Fruit fly (Drosophila melanogaster) whole organism, embryonic: ENCODE measurements around the gene CG3097.

ENCODE experiments used
- Aef1 ChIP-seq: fragments of 200-800 bp; sonication (Bioruptor generic); IDR thresholded peaks from 3 replicates; pipeline ENCODE4 v1.3.6; 2022; ENCODE audit warnings: missing biosample characterization, missing genetic modification characterization
- C15 ChIP-seq: fragments of 200-800 bp; sonication (Bioruptor generic); IDR thresholded peaks from 3 replicates; pipeline ENCODE4 v1.3.6; 2022; ENCODE audit warnings: missing biosample characterization, missing genetic modification characterization
- CG10147 ChIP-seq: fragments of 200-800 bp; sonication (Bioruptor generic); optimal IDR thresholded peaks from 2 replicates; lab custom pipeline; 2019; ENCODE audit warnings: missing biosample characterization, mild to moderate bottlenecking, missing genetic modification characterization, moderate library complexity
- CG10267 ChIP-seq: fragments of 200-800 bp; sonication (Bioruptor generic); optimal IDR thresholded peaks from 2 replicates; lab custom pipeline; 2018; ENCODE audit warnings: missing biosample characterization, mild to moderate bottlenecking, missing genetic modification characterization, moderate library complexity
- CG10321 ChIP-seq: fragments of 200-800 bp; sonication (Bioruptor generic); IDR thresholded peaks from 2 replicates; pipeline ENCODE4 v1.3.6; 2022; ENCODE audit warnings: missing biosample characterization, missing genetic modification characterization
- CG10366 ChIP-seq: fragments of 200-800 bp; sonication (Bioruptor generic); IDR thresholded peaks from 2 replicates; pipeline ENCODE4 v1.3.6; 2022; ENCODE audit warnings: missing biosample characterization, missing genetic modification characterization
- CG11093 ChIP-seq: fragments of 200-800 bp; sonication (Bioruptor generic); IDR thresholded peaks from 3 replicates; pipeline ENCODE4 v1.3.6; 2022; ENCODE audit warnings: missing biosample characterization, missing genetic modification characterization
- CG11398 ChIP-seq: fragments of 200-800 bp; sonication (Bioruptor generic); optimal IDR thresholded peaks from 2 replicates; lab custom pipeline; 2016; ENCODE audit warnings: missing biosample characterization, missing genetic modification characterization
- CG11504 ChIP-seq: fragments of 200-800 bp; sonication (Bioruptor generic); optimal IDR thresholded peaks from 3 replicates; lab custom pipeline; 2019; ENCODE audit warnings: missing biosample characterization, mild to moderate bottlenecking, missing genetic modification characterization, moderate library complexity
- CG11723 ChIP-seq: fragments of 200-800 bp; sonication (Bioruptor generic); optimal IDR thresholded peaks from 2 replicates; lab custom pipeline; 2017; ENCODE audit warnings: missing biosample characterization, mild to moderate bottlenecking, missing genetic modification characterization
- CG15601 ChIP-seq: fragments of 200-800 bp; sonication (Bioruptor generic); optimal IDR thresholded peaks from 3 replicates; lab custom pipeline; 2019; ENCODE audit warnings: missing biosample characterization, mild to moderate bottlenecking, missing genetic modification characterization, moderate library complexity
- CG1647 ChIP-seq: fragments of 200-800 bp; sonication (Bioruptor generic); optimal IDR thresholded peaks from 3 replicates; lab custom pipeline; 2016; ENCODE audit warnings: missing biosample characterization, missing genetic modification characterization
- CG17385 ChIP-seq: fragments of 200-800 bp; sonication (Bioruptor generic); optimal IDR thresholded peaks from 3 replicates; lab custom pipeline; 2018; ENCODE audit warnings: missing biosample characterization, mild to moderate bottlenecking, missing genetic modification characterization
- CG17802 ChIP-seq: fragments of 200-800 bp; sonication (Bioruptor generic); optimal IDR thresholded peaks from 2 replicates; lab custom pipeline; 2018; ENCODE audit warnings: missing biosample characterization, mild to moderate bottlenecking, missing genetic modification characterization, moderate library complexity
- CG18011 ChIP-seq: fragments of 200-800 bp; sonication (Bioruptor generic); optimal IDR thresholded peaks from 2 replicates; lab custom pipeline; 2017; ENCODE audit warnings: missing biosample characterization, missing genetic modification characterization, mild to moderate bottlenecking, moderate library complexity, missing genotype
- CG2116 ChIP-seq: fragments of 200-800 bp; sonication (Bioruptor generic); optimal IDR thresholded peaks from 3 replicates; lab custom pipeline; 2018; ENCODE audit warnings: missing biosample characterization, mild to moderate bottlenecking, missing genetic modification characterization
- CG2889 ChIP-seq: fragments of 200-800 bp; sonication (Bioruptor generic); IDR thresholded peaks from 3 replicates; pipeline ENCODE4 v1.3.6; 2022; ENCODE audit warnings: missing biosample characterization, missing genetic modification characterization
- CG31365 ChIP-seq: fragments of 200-800 bp; sonication (Bioruptor generic); optimal IDR thresholded peaks from 2 replicates; lab custom pipeline; 2018; ENCODE audit warnings: missing biosample characterization, mild to moderate bottlenecking, missing genetic modification characterization
- CG33557 ChIP-seq: fragments of 200-800 bp; sonication (Bioruptor generic); optimal IDR thresholded peaks from 2 replicates; lab custom pipeline; 2019; ENCODE audit warnings: missing biosample characterization, mild to moderate bottlenecking, missing genetic modification characterization, moderate library complexity
- CG4730 ChIP-seq: fragments of 200-800 bp; sonication (Bioruptor generic); IDR thresholded peaks from 2 replicates; pipeline ENCODE4 v1.3.6; 2022; ENCODE audit warnings: missing biosample characterization, missing genetic modification characterization
- CG5245 ChIP-seq: fragments of 200-800 bp; sonication (Bioruptor generic); optimal IDR thresholded peaks from 3 replicates; lab custom pipeline; 2016; ENCODE audit warnings: missing biosample characterization, missing genetic modification characterization
- CG6654 ChIP-seq: fragments of 200-800 bp; sonication (Bioruptor generic); optimal IDR thresholded peaks from 2 replicates; lab custom pipeline; 2017; ENCODE audit warnings: missing biosample characterization, mild to moderate bottlenecking, missing genetic modification characterization
- CG7357 ChIP-seq: fragments of 200-800 bp; sonication (Bioruptor generic); IDR thresholded peaks from 3 replicates; pipeline ENCODE4 v1.3.6; 2022; ENCODE audit warnings: missing biosample characterization, missing genetic modification characterization
- CG7372 ChIP-seq: fragments of 200-800 bp; sonication (Bioruptor generic); IDR thresholded peaks from 2 replicates; pipeline ENCODE4 v1.3.6; 2022; ENCODE audit warnings: missing biosample characterization, missing genetic modification characterization
- CG7928 ChIP-seq: fragments of 200-800 bp; sonication (Bioruptor generic); optimal IDR thresholded peaks from 2 replicates; lab custom pipeline; 2017; ENCODE audit warnings: missing biosample characterization, mild to moderate bottlenecking, missing genetic modification characterization
- CoRest ChIP-seq: fragments of 200-800 bp; sonication (Bioruptor generic); optimal IDR thresholded peaks from 3 replicates; lab custom pipeline; 2018; ENCODE audit warnings: missing biosample characterization, mild to moderate bottlenecking, missing genetic modification characterization, moderate library complexity
- Deaf1 ChIP-seq: fragments of 200-800 bp; optimal IDR thresholded peaks from 3 replicates; lab custom pipeline; 2019; ENCODE audit warnings: missing biosample characterization, mild to moderate bottlenecking, missing genetic modification characterization, moderate library complexity
- Drgx ChIP-seq: fragments of 200-800 bp; sonication (Bioruptor generic); IDR thresholded peaks from 2 replicates; pipeline ENCODE4 v1.3.6; 2022; ENCODE audit warnings: missing biosample characterization, missing genetic modification characterization
- H2.0 ChIP-seq: fragments of 200-800 bp; sonication (Bioruptor generic); IDR thresholded peaks from 2 replicates; pipeline ENCODE4 v1.3.6; 2022; ENCODE audit warnings: missing biosample characterization, missing genetic modification characterization
- HLH3B ChIP-seq: fragments of 200-800 bp; sonication (Bioruptor generic); IDR thresholded peaks from 2 replicates; pipeline ENCODE4 v1.3.6; 2022; ENCODE audit warnings: missing biosample characterization, missing genetic modification characterization
- Hr51 ChIP-seq, 2 experiments: fragments of 200-800 bp; sonication (Bioruptor generic); optimal IDR thresholded peaks; 2 replicates in 1 of 2; 3 replicates in 1 of 2; lab custom pipeline; 2016 to 2018; ENCODE audit warnings: missing biosample characterization in 2 of 2, missing genetic modification characterization in 2 of 2, mild to moderate bottlenecking in 1 of 2, moderate library complexity in 1 of 2
- Lhr ChIP-seq: fragments of 200-800 bp; sonication (Bioruptor generic); optimal IDR thresholded peaks from 3 replicates; lab custom pipeline; 2017; ENCODE audit warnings: mild to moderate bottlenecking, missing biosample characterization, missing genetic modification reagents, missing genetic modification characterization
- Max ChIP-seq: fragments of 200-800 bp; sonication (Bioruptor generic); optimal IDR thresholded peaks from 2 replicates; lab custom pipeline; 2016; ENCODE audit warnings: missing biosample characterization, mild to moderate bottlenecking, missing genetic modification characterization
- Neu2 ChIP-seq: fragments of 200-800 bp; sonication (Bioruptor generic); optimal IDR thresholded peaks from 3 replicates; lab custom pipeline; 2016; ENCODE audit warnings: missing biosample characterization, missing genetic modification characterization, borderline replicate concordance
- Opbp ChIP-seq: fragments of 200-800 bp; sonication (Bioruptor generic); IDR thresholded peaks from 3 replicates; pipeline ENCODE4 v1.3.6; 2022; ENCODE audit warnings: missing biosample characterization, missing genetic modification characterization; ENCODE audit not compliant: partially characterized antibody
- Taf1 ChIP-seq: fragments of 200-800 bp; sonication (Bioruptor generic); IDR thresholded peaks from 2 replicates; pipeline ENCODE4 v1.3.6; 2022; ENCODE audit warnings: missing biosample characterization, missing genetic modification characterization
- aop ChIP-seq: fragments of 200-800 bp; sonication (Bioruptor generic); IDR thresholded peaks from 2 replicates; pipeline ENCODE4 v1.3.6; 2022; ENCODE audit warnings: missing biosample characterization, missing genetic modification characterization
- cad ChIP-seq: fragments of >200 bp; optimal IDR thresholded peaks from 2 replicates; lab custom pipeline; 2017; ENCODE audit warnings: missing biosample characterization, missing genetic modification characterization
- dimm ChIP-seq: fragments of 200-800 bp; sonication (Bioruptor generic); IDR thresholded peaks from 2 replicates; pipeline ENCODE4 v1.3.6; 2022; ENCODE audit warnings: missing biosample characterization, missing genetic modification characterization
- dmrt11E ChIP-seq: fragments of 200-800 bp; sonication (Bioruptor generic); optimal IDR thresholded peaks from 3 replicates; lab custom pipeline; 2018; ENCODE audit warnings: missing biosample characterization, mild to moderate bottlenecking, missing genetic modification characterization, moderate library complexity
- dysf ChIP-seq: fragments of 200-800 bp; sonication (Bioruptor generic); IDR thresholded peaks from 3 replicates; pipeline ENCODE4 v1.3.6; 2022; ENCODE audit warnings: missing biosample characterization, missing genetic modification characterization
- gcm ChIP-seq: fragments of 200-800 bp; sonication (Bioruptor generic); optimal IDR thresholded peaks from 2 replicates; lab custom pipeline; 2019; ENCODE audit warnings: missing biosample characterization, mild to moderate bottlenecking, missing genetic modification characterization, moderate library complexity
- gsb-n ChIP-seq: fragments of 200-800 bp; sonication (Bioruptor generic); optimal IDR thresholded peaks from 3 replicates; lab custom pipeline; 2018; ENCODE audit warnings: missing biosample characterization, mild to moderate bottlenecking, missing genetic modification characterization
- jing ChIP-seq: fragments of 200-800 bp; sonication (Bioruptor generic); optimal IDR thresholded peaks from 2 replicates; lab custom pipeline; 2018; ENCODE audit warnings: missing biosample characterization, mild to moderate bottlenecking, missing genetic modification characterization
- lab ChIP-seq: fragments of 200-800 bp; sonication (Bioruptor generic); optimal IDR thresholded peaks from 3 replicates; lab custom pipeline; 2017; ENCODE audit warnings: missing biosample characterization, missing genetic modification characterization, mild to moderate bottlenecking, moderate library complexity, missing genetic modification reagents
- phol ChIP-seq: fragments of 200-800 bp; sonication (Bioruptor generic); optimal IDR thresholded peaks from 3 replicates; lab custom pipeline; 2018; ENCODE audit warnings: missing biosample characterization, mild to moderate bottlenecking, missing genetic modification characterization, moderate library complexity
- run ChIP-seq: fragments of 200-800 bp; sonication (Bioruptor generic); optimal IDR thresholded peaks from 3 replicates; lab custom pipeline; 2018; ENCODE audit warnings: missing biosample characterization, mild to moderate bottlenecking, missing genetic modification characterization
- slp2 ChIP-seq: fragments of 200-800 bp; sonication (Bioruptor generic); optimal IDR thresholded peaks from 2 replicates; lab custom pipeline; 2016; ENCODE audit warnings: missing biosample characterization, missing genetic modification characterization
- tgo ChIP-seq: fragments of 200-800 bp; sonication (Bioruptor generic); IDR thresholded peaks from 3 replicates; pipeline ENCODE4 v1.3.6; 2022; ENCODE audit warnings: missing biosample characterization, missing genetic modification characterization
- z ChIP-seq: fragments of 200-800 bp; sonication (Bioruptor generic); IDR thresholded peaks from 3 replicates; pipeline ENCODE4 v1.3.6; 2022; ENCODE audit warnings: missing biosample characterization, missing genetic modification characterization

CG3097 gene

dm6 chrX:5737676-5738220 lies 32.8 kb downstream of the CG3097 start, which contains the start of gene Snx27 (continued):
- TF ChIP-seq gsb-n (tag; lab: Kevin White, UChicago) (peak; percentile 97), Neu2 (GFP tag; lab: Kevin White, UChicago) (no peak), CG11093 (no peak), H2.0 (GFP tag; lab: Robert Waterston, UW) (peak; percentile 17; the same call in 1 of the 2 replicates), CG6654 (no peak), CG10321 (GFP tag; lab: Robert Waterston, UW) (no peak), phol (peak; percentile 64), z (GFP tag; lab: Robert Waterston, UW) (no peak), dmrt11E (tag; lab: Kevin White, UChicago) (peak; percentile 19), CG7372 (no peak), CG10147 (GFP tag; lab: Kevin White, UChicago) (no peak), Aef1 (peak; percentile 36; the same call in 1 of the 3 replicates), CG15601 (tag; lab: Kevin White, UChicago) (peak; percentile 41), CG4730 (GFP tag; lab: Robert Waterston, UW) (no peak), CG2889 (GFP tag; lab: Robert Waterston, UW) (no peak), Taf1 (GFP tag; lab: Robert Waterston, UW) (0 out of 2 replicates have a peak, but pooled peaks have one; percentile 26), tgo (no peak), Opbp (GFP tag; lab: Robert Waterston, UW) (peak; percentile 99), CG7928 (peak; percentile 56), C15 (GFP tag; lab: Robert Waterston, UW) (no peak), CG2116 (peak; percentile 93), CG17802 (tag; lab: Kevin White, UChicago) (no peak), CG17385 (peak; percentile 17), CoRest (peak; percentile 53), CG7357 (GFP tag; lab: Robert Waterston, UW) (no peak), CG11398 (GFP tag; lab: Kevin White, UChicago) (no peak), CG10366 (GFP tag; lab: Robert Waterston, UW) (peak; percentile 22; the same call in 1 of the 2 replicates), CG11723 (peak; percentile 3), cad (GFP tag; lab: Kevin White, UChicago) (no peak), CG33557 (GFP tag; lab: Kevin White, UChicago) (peak; percentile 18), Hr51 (GFP tag; optimal IDR thresholded peaks at IDR 0.05; lab: Kevin White, UChicago) (peak in 1 of 2 experiments; percentile 50), Lhr (GFP tag; lab: Kevin White, UChicago) (peak; percentile 83), CG18011 (GFP tag; lab: Kevin White, UChicago) (no peak), gcm (GFP tag; lab: Kevin White, UChicago) (peak; percentile 31), Max (GFP tag; lab: Kevin White, UChicago) (no peak), CG10267 (tag; lab: Kevin White, UChicago) (peak; percentile 97), slp2 (GFP tag; lab: Kevin White, UChicago) (no peak), dimm (GFP tag; lab: Robert Waterston, UW) (no peak), jing (GFP tag; lab: Kevin White, UChicago) (no peak), HLH3B (peak; percentile 34; the same call in 1 of the 2 replicates), Deaf1 (tag; lab: Kevin White, UChicago) (no peak), CG31365 (no peak), CG1647 (GFP tag; lab: Kevin White, UChicago) (peak; percentile 60), CG11504 (peak; percentile 54), Drgx (GFP tag; lab: Robert Waterston, UW) (no peak), lab (GFP tag; lab: Kevin White, UChicago) (peak; percentile 50), dysf (GFP tag; lab: Robert Waterston, UW) (peak; percentile 60; the same call in 2 of the 3 replicates), CG5245 (GFP tag; lab: Kevin White, UChicago) (peak; percentile 24), run (tag; lab: Kevin White, UChicago) (no peak), aop (GFP tag; lab: Robert Waterston, UW) (no peak)
